Fruit fly (Drosophila melanogaster) ovary, adult (tissue): ENCODE measurements around the gene CG14839.
A peak's percentile ranks its signal among the peaks of the same experiment; 100 is the strongest.

Experiments
- CG17801 ChIP-seq: fragments of 200-800 bp; optimal IDR thresholded peaks from 2 replicates; lab custom pipeline; 2019; ENCODE audit warnings: missing biosample characterization, mild to moderate bottlenecking, missing genetic modification characterization, moderate library complexity; ENCODE audit not compliant: partially characterized antibody

CG14839 gene

dm6 chr3R:14262087-14262486, at the start of gene CG14839, which contains the start of gene CG14841:
CG14839 (plus strand) TSS chr3R:14262387.
CG14841 (minus strand) TSS chr3R:14262418.
- no peak for TF ChIP-seq CG17801 (GFP tag; lab: Kevin White, UChicago)

dm6 chr3R:14214776-14215175, 47.4 kb upstream of the CG14839 start, which contains the start of gene Dop1R1:
Dop1R1 (minus strand) TSS chr3R:14214810.
- no peak for TF ChIP-seq CG17801 (GFP tag; lab: Kevin White, UChicago)

DNA sequence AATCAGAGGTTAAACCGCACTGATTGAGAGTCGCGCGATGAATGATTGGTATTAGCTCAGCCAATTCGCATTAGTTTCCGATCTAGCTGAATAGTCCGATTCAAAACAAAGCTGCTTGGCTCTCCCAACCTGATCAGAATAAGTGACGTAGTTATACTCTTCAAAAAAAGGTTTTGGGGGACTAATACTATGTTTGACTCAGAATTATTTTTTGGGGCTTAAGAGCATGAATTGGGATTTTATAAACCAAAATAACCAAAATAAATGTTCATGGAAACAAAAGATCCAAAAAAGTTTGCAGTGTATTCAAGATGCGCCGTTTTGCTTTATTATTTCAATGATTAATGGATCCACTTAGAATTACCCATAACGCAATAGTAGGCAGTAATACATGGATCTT, 44.3 kb upstream of the CG14839 start, which contains the start of gene CG9649:
Gene CG9649 (minus strand): TSS at position 44 of the 400 bp plus-strand sequence.
- no peak for TF ChIP-seq CG17801 (GFP tag; lab: Kevin White, UChicago)

DNA sequence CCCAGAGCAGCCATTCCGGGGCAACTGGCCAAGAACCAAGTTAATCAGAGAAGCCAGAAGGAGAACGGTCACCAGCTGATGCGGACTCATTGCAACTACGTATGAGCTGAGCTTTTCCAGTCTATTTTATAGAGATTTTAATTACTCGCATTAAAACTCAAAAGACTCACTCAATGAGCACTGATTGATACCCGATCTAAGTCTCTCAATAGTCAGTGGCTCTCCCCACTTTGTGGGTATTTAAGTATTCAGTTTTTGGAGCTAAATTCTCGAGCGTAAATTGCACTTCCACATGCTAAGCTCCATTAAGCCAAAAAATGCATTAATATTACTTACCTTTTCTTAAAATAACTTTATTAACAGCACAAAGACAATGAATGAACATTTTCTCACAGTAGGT, 42.1 kb upstream of the CG14839 start, which contains the start of gene CG31326:
Gene CG31326 (minus strand): TSS at position 101 of the 400 bp plus-strand sequence.
- no peak for TF ChIP-seq CG17801 (GFP tag; lab: Kevin White, UChicago)

- TF ChIP-seq CG17801 (GFP tag; lab: Kevin White, UChicago), result no peak
Measured at dm6 chr3R:14221484-14221883, 40.7 kb upstream of the CG14839 start, which contains the start of gene CG33109. CG33109 (minus strand) TSS chr3R:14221584.

dm6 chr3R:14224105-14224574, 38.0 kb upstream of the CG14839 start, which contains the start of gene Sp212:
Sp212 (minus strand) TSS chr3R:14224155.
- TF ChIP-seq CG17801 (GFP tag; lab: Kevin White, UChicago), result no peak

DNA sequence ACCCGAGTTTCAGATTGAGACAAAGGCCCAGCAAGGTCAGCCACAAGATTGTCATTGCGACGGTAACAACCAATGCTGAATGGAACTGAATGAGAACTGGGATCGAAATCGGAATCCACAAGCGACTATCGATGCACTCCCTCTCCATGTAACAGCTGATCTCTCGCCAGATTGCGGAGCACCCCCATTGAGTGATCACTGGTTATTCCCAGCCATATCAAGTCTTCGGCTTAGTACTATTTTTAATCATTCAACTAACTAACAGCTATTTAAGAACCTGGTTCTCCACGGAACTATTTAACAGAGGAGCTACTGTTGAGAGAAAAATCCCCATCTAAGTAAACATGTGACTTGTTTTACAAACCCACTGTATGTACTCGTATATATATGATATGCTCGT, 35.5 kb upstream of the CG14839 start, which contains the start of gene CG9631:
Gene CG9631 (minus strand): TSS at position 101 of the 400 bp plus-strand sequence.
- TF ChIP-seq CG17801 (GFP tag; lab: Kevin White, UChicago), result no peak

DNA sequence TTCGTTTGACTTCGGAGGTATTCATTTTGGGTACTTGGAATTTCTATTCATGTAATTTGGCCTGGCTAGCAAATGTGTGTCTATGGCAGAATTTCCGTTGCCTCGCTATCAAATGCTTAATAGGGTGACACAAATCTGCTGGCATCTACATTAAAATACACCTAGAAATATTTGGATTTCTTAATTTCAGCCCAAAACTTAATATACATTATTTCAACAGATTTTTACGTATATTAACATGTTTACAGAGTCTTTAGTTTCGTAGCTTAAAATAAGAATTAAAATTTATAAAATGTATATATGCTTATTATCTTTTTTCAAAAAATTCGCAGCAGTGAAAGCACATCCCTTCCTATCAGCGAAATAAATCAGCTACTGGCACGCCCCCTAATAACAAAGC, 33.1 kb upstream of the CG14839 start, which contains the start of gene CG9624:
Gene CG9624 (minus strand): TSS at position 101 of the 400 bp plus-strand sequence.
- no peak for TF ChIP-seq CG17801 (GFP tag; lab: Kevin White, UChicago)

- TF ChIP-seq CG17801 (GFP tag; lab: Kevin White, UChicago), result no peak
Measured at dm6 chr3R:14244577-14244976, 17.6 kb upstream of the CG14839 start, which contains the start of gene CG43291. CG43291 (minus strand) TSS chr3R:14244677.

DNA sequence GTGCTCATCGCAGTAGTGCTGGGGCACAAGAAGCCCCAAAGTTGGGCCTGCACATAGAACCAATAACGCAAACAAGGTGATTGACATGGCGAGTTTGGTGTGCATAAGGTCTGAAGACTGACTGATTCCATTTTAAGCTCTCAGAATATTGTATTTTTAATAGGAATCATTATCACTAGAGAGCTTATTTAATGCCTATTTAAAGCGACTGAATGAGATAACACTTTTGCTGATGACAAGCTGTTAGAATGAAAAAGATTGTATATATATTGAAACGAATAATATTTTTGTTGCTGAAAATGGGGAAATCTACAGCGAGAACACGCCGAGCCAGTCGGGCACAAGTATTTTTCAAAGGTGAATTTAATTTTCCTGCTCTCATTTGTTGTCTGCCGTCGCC, 16.8 kb upstream of the CG14839 start, which contains the start of gene CG9616:
Gene CG9616 (minus strand): TSS at position 101 of the 400 bp plus-strand sequence.
- no peak for TF ChIP-seq CG17801 (GFP tag; lab: Kevin White, UChicago)

dm6 chr3R:14255808-14256207, 6.4 kb upstream of the CG14839 start, which contains the start of gene CG43179:
CG43179 (plus strand) TSS chr3R:14256108.
- TF ChIP-seq CG17801 (GFP tag; lab: Kevin White, UChicago), result no peak

- no peak for TF ChIP-seq CG17801 (GFP tag; lab: Kevin White, UChicago)
Measured at dm6 chr3R:14259821-14260220, 2.4 kb upstream of the CG14839 start, which contains the start of gene MetRS-m. MetRS-m (minus strand) TSS chr3R:14259991.

DNA sequence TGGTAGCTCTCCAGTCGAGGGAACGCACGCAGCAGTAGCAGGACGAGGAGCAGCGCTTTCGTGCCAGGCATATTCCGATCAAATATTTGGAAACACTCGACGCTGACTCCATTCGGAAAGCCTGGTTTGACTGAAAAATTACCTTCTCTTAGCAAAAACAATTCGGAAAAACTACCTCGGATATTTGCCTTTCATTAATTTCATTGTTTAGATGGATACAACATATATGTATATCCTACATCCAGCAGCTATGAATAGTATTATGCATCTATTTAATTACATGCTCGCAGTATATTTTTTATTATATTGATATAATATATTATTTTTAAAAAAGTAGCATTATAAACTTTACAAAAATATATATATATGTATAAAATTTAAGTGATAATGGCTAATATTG, 1.1 kb upstream of the CG14839 start, which contains the start of gene CG14840:
Gene CG14840 (minus strand): TSS at position 101 of the 400 bp plus-strand sequence.
- TF ChIP-seq CG17801 (GFP tag; lab: Kevin White, UChicago), result no peak

- TF ChIP-seq CG17801 (GFP tag; lab: Kevin White, UChicago), result no peak
Measured at dm6 chr3R:14275519-14276172, 13.5 kb downstream of the CG14839 start.

- TF ChIP-seq CG17801 (GFP tag; lab: Kevin White, UChicago), result peak; percentile 47
Measured at dm6 chr3R:14277894-14278522, 15.8 kb downstream of the CG14839 start.
